Worm (Caenorhabditis elegans): ENCODE results near the gene F41H10.2.

Gene F41H10.2

ce11 chrIV:5396769-5397168 lies 15.3 kb downstream of the F41H10.2 start, which contains the start of gene ZK616.3:
Gene ZK616.3 (plus strand): TSS chrIV:5397069.
- TF ChIP-seq tra-1 (GFP tag; IDR thresholded peaks at IDR 0.05) (no peak), ctbp-1 (GFP tag; IDR thresholded peaks at IDR 0.05) (no peak)

ce11 chrIV:5397539-5397938 lies 16.1 kb downstream of the F41H10.2 start, which contains the start of gene ZK616.2:
Gene ZK616.2 (plus strand): TSS chrIV:5397839.
- TF ChIP-seq egl-27 (tag; optimal IDR thresholded peaks at IDR 0.05): no peak
- TF ChIP-seq spr-3 (GFP tag; optimal IDR thresholded peaks at IDR 0.05): no peak
- TF ChIP-seq R02D3.7 (tag; optimal IDR thresholded peaks at IDR 0.05): no peak

- TF ChIP-seq unc-62 (GFP tag; optimal IDR thresholded peaks at IDR 0.05 in 1 of 2): peak in 1 of 2 experiments; percentile 16
- TF ChIP-seq unc-62 (tag; optimal IDR thresholded peaks at IDR 0.05): no peak
- TF ChIP-seq zip-11 (GFP tag; IDR thresholded peaks at IDR 0.05): no peak
Measured at ce11 chrIV:5400609-5401008, 19.2 kb downstream of the F41H10.2 start, which contains the start of gene ZK616.1. Gene ZK616.1 (plus strand): TSS chrIV:5400909.

- no peak for TF ChIP-seq lin-1 (GFP tag; IDR thresholded peaks at IDR 0.05)
- TF ChIP-seq ceh-62 (tag; optimal IDR thresholded peaks at IDR 0.05): no peak
- no peak for TF ChIP-seq lir-3 (tag; optimal IDR thresholded peaks at IDR 0.05)
Measured at ce11 chrIV:5405345-5405744, 23.9 kb downstream of the F41H10.2 start, which contains the start of gene ZK616.61. Gene ZK616.61 (plus strand): TSS chrIV:5405645.

- TF ChIP-seq snpc-4 (tag; optimal IDR thresholded peaks at IDR 0.05): no peak
- TF ChIP-seq zfp-2 (tag; optimal IDR thresholded peaks at IDR 0.05): no peak
- TF ChIP-seq jun-1 (tag; optimal IDR thresholded peaks at IDR 0.05): no peak
- peak in 1 of 2 experiments; percentile 95 for TF ChIP-seq unc-62 (GFP tag; optimal IDR thresholded peaks at IDR 0.05 in 1 of 2)
- TF ChIP-seq unc-62 (tag; optimal IDR thresholded peaks at IDR 0.05): no peak
- TF ChIP-seq lin-15B (tag; optimal IDR thresholded peaks at IDR 0.05): no peak
- TF ChIP-seq attf-4 (tag; optimal IDR thresholded peaks at IDR 0.05): no peak
- no peak for TF ChIP-seq rbr-2 (tag; optimal IDR thresholded peaks at IDR 0.05)
Measured at ce11 chrIV:5409112-5409511, 27.7 kb downstream of the F41H10.2 start.

- TF ChIP-seq daf-16 (GFP tag; optimal IDR thresholded peaks at IDR 0.05) (no peak), daf-16 (tag; optimal IDR thresholded peaks at IDR 0.05) (no peak), ama-1 (optimal IDR thresholded peaks at IDR 0.05) (no peak), dmd-9 (GFP tag; IDR thresholded peaks at IDR 0.05) (no peak), nhr-237 (tag; optimal IDR thresholded peaks at IDR 0.05) (no peak), lin-29 (GFP tag; IDR thresholded peaks at IDR 0.05) (no peak), nhr-28 (tag; optimal IDR thresholded peaks at IDR 0.05) (no peak), zip-2 (tag; optimal IDR thresholded peaks at IDR 0.05) (no peak), nhr-102 (tag; optimal IDR thresholded peaks at IDR 0.05) (no peak), ceh-44 (GFP tag; IDR thresholded peaks at IDR 0.05) (no peak), nhr-111 (GFP tag; optimal IDR thresholded peaks at IDR 0.05) (no peak), F10B5.3 (tag; optimal IDR thresholded peaks at IDR 0.05) (no peak), spr-1 (tag; optimal IDR thresholded peaks at IDR 0.05) (no peak), lin-1 (GFP tag; IDR thresholded peaks at IDR 0.05) (no peak), nhr-42 (GFP tag; IDR thresholded peaks at IDR 0.05) (no peak), gei-8 (GFP tag; optimal IDR thresholded peaks at IDR 0.05) (no peak), fkh-10 (GFP tag; optimal IDR thresholded peaks at IDR 0.05) (no peak), lim-7 (GFP tag; IDR thresholded peaks at IDR 0.05) (no peak)
Measured at ce11 chrIV:5411120-5411519, 29.7 kb downstream of the F41H10.2 start, which contains the start of gene ZK616.65. Gene ZK616.65 (minus strand): TSS chrIV:5411220.

All from whole organism, L4 larva.